Fruit fly (Drosophila melanogaster) Kc167 (cell line): Measurements from ENCODE around the gene Fpgs2.

Source experiments
- Myc ChIP-seq: fragments of >200 bp; optimal IDR thresholded peaks from 2 replicates; lab custom pipeline; 2017; ENCODE audit warnings: missing external identifiers
- Sin3A ChIP-seq: fragments of >200 bp; optimal IDR thresholded peaks from 2 replicates; lab custom pipeline; 2018; ENCODE audit warnings: missing external identifiers
- h ChIP-seq: fragments of >200 bp; optimal IDR thresholded peaks from 3 replicates; lab custom pipeline; 2018; ENCODE audit warnings: missing external identifiers
- insv ChIP-seq: fragments of >200 bp; optimal IDR thresholded peaks from 3 replicates; lab custom pipeline; 2018; ENCODE audit warnings: missing external identifiers
- psq ChIP-seq: fragments of >200 bp; optimal IDR thresholded peaks from 2 replicates; lab custom pipeline; 2017; ENCODE audit warnings: missing external identifiers
- ttk ChIP-seq: sonication (Bioruptor generic); optimal IDR thresholded peaks from 2 replicates; lab custom pipeline; 2017; ENCODE audit warnings: missing external identifiers

Gene Fpgs2

dm6 chr2L:3895951-3896833, 17.9 kb downstream of the Fpgs2 start:
- TF ChIP-seq insv (lab: Kevin White, UChicago) = no peak
- no peak for TF ChIP-seq h (lab: Kevin White, UChicago)
- no peak for TF ChIP-seq Sin3A (lab: Kevin White, UChicago)
- TF ChIP-seq ttk (lab: Kevin White, UChicago) = no peak
- no peak for TF ChIP-seq Myc (lab: Kevin White, UChicago)
- no peak for TF ChIP-seq psq (lab: Kevin White, UChicago)

- TF ChIP-seq Sin3A (lab: Kevin White, UChicago) (no peak), ttk (lab: Kevin White, UChicago) (no peak), h (lab: Kevin White, UChicago) (no peak), Myc (lab: Kevin White, UChicago) (no peak), psq (lab: Kevin White, UChicago) (no peak), insv (lab: Kevin White, UChicago) (no peak)
Measured at dm6 chr2L:3893331-3893730, 20.8 kb downstream of the Fpgs2 start.

- TF ChIP-seq insv (lab: Kevin White, UChicago) = no peak
- no peak for TF ChIP-seq Sin3A (lab: Kevin White, UChicago)
Measured at dm6 chr2L:3889865-3890264, 24.2 kb downstream of the Fpgs2 start.

dm6 chr2L:3888754-3889603, 25.1 kb downstream of the Fpgs2 start:
- TF ChIP-seq insv (lab: Kevin White, UChicago) (no peak), Sin3A (lab: Kevin White, UChicago) (no peak)

dm6 chr2L:3888173-3888572, 25.9 kb downstream of the Fpgs2 start:
- no peak for TF ChIP-seq h (lab: Kevin White, UChicago)
- no peak for TF ChIP-seq Sin3A (lab: Kevin White, UChicago)
- TF ChIP-seq Myc (lab: Kevin White, UChicago) = no peak
- TF ChIP-seq psq (lab: Kevin White, UChicago) = no peak
- no peak for TF ChIP-seq ttk (lab: Kevin White, UChicago)
- TF ChIP-seq insv (lab: Kevin White, UChicago) = no peak

- TF ChIP-seq Myc (lab: Kevin White, UChicago) (no peak), psq (lab: Kevin White, UChicago) (no peak), insv (lab: Kevin White, UChicago) (no peak), ttk (lab: Kevin White, UChicago) (no peak)
Measured at dm6 chr2L:3883939-3884338, 30.1 kb downstream of the Fpgs2 start.

DNA sequence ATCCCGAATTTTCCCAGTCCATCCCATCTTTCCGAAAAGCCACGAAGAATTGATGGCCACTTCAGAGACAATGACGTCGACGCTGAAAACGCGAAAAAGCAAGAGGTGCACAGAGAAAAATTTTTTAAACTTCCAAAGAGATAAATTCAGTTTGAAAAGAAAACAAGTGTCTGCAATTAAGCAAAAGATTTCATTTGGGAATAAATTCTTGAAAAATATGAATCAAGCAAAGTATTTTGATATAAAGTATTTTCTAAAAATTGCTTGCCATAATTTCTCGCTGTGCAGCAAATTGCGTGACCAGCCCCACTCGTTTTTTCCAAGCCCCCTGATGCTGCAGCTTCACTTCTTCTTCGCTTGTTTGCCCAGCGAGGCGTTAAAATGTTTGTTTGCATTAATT, 31.9 kb downstream of the Fpgs2 start:
- TF ChIP-seq ttk (lab: Kevin White, UChicago) = no peak
- no peak for TF ChIP-seq Myc (lab: Kevin White, UChicago)
- no peak for TF ChIP-seq h (lab: Kevin White, UChicago)
- TF ChIP-seq psq (lab: Kevin White, UChicago) = no peak
- TF ChIP-seq Sin3A (lab: Kevin White, UChicago) = no peak
- no peak for TF ChIP-seq insv (lab: Kevin White, UChicago)

- TF ChIP-seq h (lab: Kevin White, UChicago) = no peak
- no peak for TF ChIP-seq insv (lab: Kevin White, UChicago)
- TF ChIP-seq psq (lab: Kevin White, UChicago) = no peak
- no peak for TF ChIP-seq Sin3A (lab: Kevin White, UChicago)
- no peak for TF ChIP-seq ttk (lab: Kevin White, UChicago)
- no peak for TF ChIP-seq Myc (lab: Kevin White, UChicago)
Measured at dm6 chr2L:3881164-3881563, 32.9 kb downstream of the Fpgs2 start.

- no peak for TF ChIP-seq h (lab: Kevin White, UChicago)
- no peak for TF ChIP-seq ttk (lab: Kevin White, UChicago)
- no peak for TF ChIP-seq insv (lab: Kevin White, UChicago)
- TF ChIP-seq psq (lab: Kevin White, UChicago) = no peak
Measured at dm6 chr2L:3880048-3880447, 34.0 kb downstream of the Fpgs2 start.

DNA sequence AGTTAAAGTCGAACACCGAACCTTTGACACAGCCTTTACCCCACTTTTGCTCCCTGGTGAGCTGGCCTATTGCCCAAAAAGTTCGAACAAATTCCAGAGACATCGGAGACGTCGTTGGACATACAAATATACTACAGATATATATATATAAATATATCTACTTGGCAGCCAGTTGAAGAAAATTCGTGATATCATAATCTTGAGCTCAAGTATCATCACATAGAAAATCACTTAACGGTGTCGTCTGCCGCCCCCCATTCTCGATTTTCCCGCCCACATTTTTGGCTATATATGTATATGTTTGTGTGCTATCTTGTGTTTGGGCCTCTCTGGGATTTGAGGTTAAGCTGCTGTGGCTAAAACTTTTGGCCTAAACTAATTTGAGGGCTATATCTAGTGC, 37.1 kb downstream of the Fpgs2 start:
- no peak for TF ChIP-seq insv (lab: Kevin White, UChicago)
- no peak for TF ChIP-seq Myc (lab: Kevin White, UChicago)
- TF ChIP-seq ttk (lab: Kevin White, UChicago) = no peak
- TF ChIP-seq psq (lab: Kevin White, UChicago) = no peak
- no peak for TF ChIP-seq Sin3A (lab: Kevin White, UChicago)
- no peak for TF ChIP-seq h (lab: Kevin White, UChicago)

- no peak for TF ChIP-seq Sin3A (lab: Kevin White, UChicago)
- TF ChIP-seq psq (lab: Kevin White, UChicago) = no peak
- no peak for TF ChIP-seq ttk (lab: Kevin White, UChicago)
- no peak for TF ChIP-seq insv (lab: Kevin White, UChicago)
- no peak for TF ChIP-seq h (lab: Kevin White, UChicago)
- TF ChIP-seq Myc (lab: Kevin White, UChicago) = no peak
Measured at dm6 chr2L:3872283-3872682, 41.8 kb downstream of the Fpgs2 start, which contains the start of gene CG31957. Gene CG31957, minus strand, starts transcription at chr2L:3872458.
